Worm (Caenorhabditis elegans) whole organism, midembryonic: ENCODE results near the gene VZK822L.2.

Experiments
- T22C8.4 ChIP-seq: fragments of 200-800 bp; sonication (Bioruptor generic); IDR thresholded peaks from 2 replicates; pipeline ENCODE4 v1.3.6; 2022; ENCODE audit warnings: missing genetic modification characterization, missing compliant biosample characterization
- cog-1 ChIP-seq: sonication (generic microtip); optimal IDR thresholded peaks from 2 replicates; lab custom pipeline; 2016; ENCODE audit warnings: missing genetic modification characterization, missing compliant biosample characterization
- flt-1 ChIP-seq: fragments of 200-800 bp; sonication (Bioruptor generic); IDR thresholded peaks from 2 replicates; pipeline ENCODE4 v1.3.6; 2022; ENCODE audit warnings: missing genetic modification characterization, missing compliant biosample characterization
- klf-2 ChIP-seq: fragments of 200-800 bp; sonication (Bioruptor generic); conservative IDR thresholded peaks from 2 replicates; pipeline ENCODE4 v1.3.6; 2022; ENCODE audit warnings: missing genetic modification reagents, missing genetic modification characterization, missing compliant biosample characterization
- med-1 ChIP-seq: sonication (generic microtip); optimal IDR thresholded peaks from 2 replicates; lab custom pipeline; 2017; ENCODE audit warnings: missing genetic modification characterization, mild to moderate bottlenecking, missing compliant biosample characterization, antibody characterized with exemption, missing genetic modification reagents; ENCODE audit not compliant: insufficient read depth
- ref-1 ChIP-seq: fragments of 200-800 bp; sonication (Bioruptor generic); conservative IDR thresholded peaks from 2 replicates; pipeline ENCODE4 v1.3.6; 2022; ENCODE audit warnings: missing genetic modification reagents, missing genetic modification characterization, missing compliant biosample characterization
- tab-1 ChIP-seq: fragments of 200-800 bp; sonication (Bioruptor generic); IDR thresholded peaks from 2 replicates; pipeline ENCODE4 v1.3.6; 2022; ENCODE audit warnings: missing genetic modification characterization, missing compliant biosample characterization
- ztf-23 ChIP-seq: fragments of 200-800 bp; sonication (Bioruptor generic); IDR thresholded peaks from 2 replicates; pipeline ENCODE4 v1.3.6; 2022; ENCODE audit warnings: missing genetic modification reagents, missing genetic modification characterization, missing compliant biosample characterization
- ztf-29 ChIP-seq: fragments of 200-800 bp; sonication (Bioruptor generic); IDR thresholded peaks from 2 replicates; pipeline ENCODE4 v1.3.6; 2022; ENCODE audit warnings: missing genetic modification reagents, missing genetic modification characterization, missing compliant biosample characterization

VZK822L.2 gene

ce11 chrIV:11922011-11922410 lies 10.2 kb downstream of the VZK822L.2 start, which contains the start of gene ZK822.1:
Gene ZK822.1 (minus strand): TSS chrIV:11922131.
- TF ChIP-seq flt-1 (GFP tag; lab: Robert Waterston, UW) (no peak), cog-1 (no peak), med-1 (GFP tag; lab: Kevin White, UChicago) (no peak), klf-2 (GFP tag; lab: Robert Waterston, UW) (no peak), ztf-23 (no peak), ref-1 (no peak), ztf-29 (GFP tag; lab: Robert Waterston, UW) (no peak)

DNA sequence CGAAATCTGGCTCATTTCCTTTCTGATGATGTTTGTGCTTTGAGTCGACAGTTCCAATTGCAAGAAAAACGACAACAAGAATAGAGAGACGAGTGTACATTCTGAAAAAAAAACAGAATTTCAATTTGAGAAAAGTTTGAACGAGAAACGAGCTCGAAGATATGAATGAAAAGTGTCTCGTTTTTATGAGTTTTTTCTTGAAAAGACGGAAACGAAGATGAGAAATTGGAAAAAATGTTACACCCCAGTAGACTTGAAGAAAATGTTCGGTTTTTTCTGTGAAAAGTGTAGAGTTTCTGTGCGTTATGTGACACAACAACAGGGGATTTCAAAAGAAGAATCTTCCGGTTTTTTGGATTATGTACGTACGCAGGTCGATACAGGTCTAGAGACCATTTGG lies 11.3 kb downstream of the VZK822L.2 start, which contains the start of gene srlf-31:
srlf-31 (minus strand) TSS at position 101 of the 400 bp plus-strand sequence.
- TF ChIP-seq ztf-23 (no peak), tab-1 (GFP tag; lab: Robert Waterston, UW) (no peak), ref-1 (no peak), med-1 (GFP tag; lab: Kevin White, UChicago) (no peak), cog-1 (no peak), T22C8.4 (GFP tag; lab: Robert Waterston, UW) (no peak), klf-2 (GFP tag; lab: Robert Waterston, UW) (no peak), ztf-29 (GFP tag; lab: Robert Waterston, UW) (no peak), flt-1 (GFP tag; lab: Robert Waterston, UW) (no peak)

DNA sequence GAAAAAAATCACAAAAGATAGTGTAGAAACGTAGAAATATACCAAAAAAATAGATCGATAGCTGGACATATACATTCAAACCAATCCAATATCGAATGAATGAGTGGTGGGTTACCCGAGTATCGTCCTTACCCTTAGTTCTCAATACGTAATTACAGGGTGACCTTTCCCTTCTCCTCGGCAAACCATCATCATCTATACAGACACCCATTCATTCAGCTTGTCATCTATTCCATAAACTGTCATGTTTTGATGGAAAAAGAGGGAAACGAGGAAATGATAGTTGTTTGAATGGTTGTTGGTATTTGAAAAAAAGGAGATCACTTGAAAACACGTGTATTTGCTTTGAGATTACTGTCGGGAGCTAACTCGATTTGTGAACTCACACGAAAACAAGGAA lies 12.3 kb downstream of the VZK822L.2 start:
- TF ChIP-seq ref-1 (no peak), tab-1 (GFP tag; lab: Robert Waterston, UW) (no peak), ztf-23 (no peak)

DNA sequence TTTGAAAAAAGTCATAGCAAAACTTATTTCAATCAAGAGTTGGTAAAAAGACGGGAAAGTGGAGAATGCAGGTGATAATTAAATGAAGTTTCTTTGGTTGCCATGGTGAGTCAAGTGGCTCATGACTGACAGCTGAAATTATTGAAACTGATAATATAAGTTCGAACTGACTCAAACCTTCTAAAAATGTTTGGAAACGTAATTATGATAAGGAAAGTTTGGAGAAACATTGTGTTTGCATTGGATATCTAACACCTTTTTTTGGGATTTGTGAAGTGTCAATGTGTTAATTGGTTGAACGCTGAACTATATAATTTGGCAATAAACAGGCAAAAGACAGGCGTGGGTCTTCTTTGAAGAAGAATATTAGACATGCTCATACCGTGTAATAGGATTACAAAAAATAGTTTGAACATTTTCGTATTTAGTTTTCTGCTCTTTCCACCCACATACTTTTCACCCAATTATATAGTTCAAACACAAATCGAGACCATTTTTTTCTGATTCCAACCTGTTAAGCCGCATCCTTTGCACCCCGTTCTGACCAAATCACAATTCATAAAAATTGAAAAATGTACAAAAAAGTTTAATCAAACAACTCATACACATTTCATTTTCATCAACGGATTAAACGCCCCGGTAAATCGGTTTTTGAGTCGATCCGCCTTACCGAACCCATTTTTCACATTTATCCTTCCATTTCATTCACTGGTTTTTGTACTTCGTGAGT lies 13.7 kb downstream of the VZK822L.2 start, which contains the start of the genes srlf-33 and srlf-32:
srlf-33 (minus strand) TSS at position 101 of the 730 bp plus-strand sequence.
srlf-32 (plus strand) TSS at position 680 of the 730 bp plus-strand sequence.
- TF ChIP-seq med-1 (GFP tag; lab: Kevin White, UChicago) (no peak), tab-1 (GFP tag; lab: Robert Waterston, UW) (no peak), ztf-29 (GFP tag; lab: Robert Waterston, UW) (no peak), ztf-23 (no peak), ref-1 (no peak), flt-1 (GFP tag; lab: Robert Waterston, UW) (no peak), cog-1 (no peak), T22C8.4 (GFP tag; lab: Robert Waterston, UW) (no peak), klf-2 (GFP tag; lab: Robert Waterston, UW) (no peak)

DNA sequence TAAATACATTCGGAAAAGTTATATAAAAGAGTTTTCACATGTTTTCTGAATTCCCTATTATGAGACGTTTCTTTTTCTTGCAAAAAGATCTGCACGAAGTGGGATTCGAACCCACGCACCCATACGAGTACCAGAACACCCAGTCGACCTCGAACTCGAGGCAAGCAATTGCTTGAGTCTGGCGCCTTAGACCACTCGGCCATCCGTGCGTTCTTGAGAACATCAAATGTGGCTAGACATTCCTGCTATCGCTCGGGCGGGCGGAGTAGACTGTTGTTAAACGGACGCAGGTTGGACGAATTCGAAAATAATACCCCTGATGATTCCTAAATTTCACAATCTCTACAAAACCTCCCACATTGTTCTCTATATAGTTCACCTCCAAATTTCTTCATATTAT lies 16.6 kb downstream of the VZK822L.2 start:
- TF ChIP-seq cog-1 (no peak), ztf-23 (peak; percentile 63; the same call in 1 of the 2 replicates), tab-1 (GFP tag; lab: Robert Waterston, UW) (peak; percentile 77; the same call in 1 of the 2 replicates), ref-1 (peak; percentile 46; the same call in 1 of the 2 replicates), ztf-29 (GFP tag; lab: Robert Waterston, UW) (peak; percentile 46; the same call in 1 of the 2 replicates)

DNA sequence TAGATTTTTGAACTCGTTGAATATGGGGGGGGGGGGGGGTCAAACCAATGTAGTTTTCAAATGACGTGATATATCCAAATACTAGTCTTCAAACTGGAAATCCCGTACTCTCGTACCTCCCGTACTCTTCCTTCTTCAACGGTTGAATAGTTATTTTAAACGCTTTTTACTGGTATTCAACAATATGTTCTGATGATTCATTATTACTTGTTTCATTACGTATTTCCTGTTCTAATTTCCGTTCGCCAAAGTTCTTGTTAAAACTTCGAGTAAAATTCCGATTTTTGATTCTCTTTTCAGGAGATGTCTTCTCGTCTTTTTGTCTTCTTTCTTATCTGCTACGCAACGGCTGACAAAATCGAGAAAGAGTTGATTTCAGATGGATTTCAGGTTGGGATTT lies 18.7 kb downstream of the VZK822L.2 start, which contains the start of gene nhx-9:
nhx-9 (plus strand) TSS at position 301 of the 400 bp plus-strand sequence.
- no peak for TF ChIP-seq cog-1
- TF ChIP-seq tab-1 (GFP tag; lab: Robert Waterston, UW): no peak
- no peak for TF ChIP-seq med-1 (GFP tag; lab: Kevin White, UChicago)
- no peak for TF ChIP-seq klf-2 (GFP tag; lab: Robert Waterston, UW)
- no peak for TF ChIP-seq ztf-23
- TF ChIP-seq ref-1: no peak
- no peak for TF ChIP-seq flt-1 (GFP tag; lab: Robert Waterston, UW)
- TF ChIP-seq T22C8.4 (GFP tag; lab: Robert Waterston, UW): no peak
- no peak for TF ChIP-seq ztf-29 (GFP tag; lab: Robert Waterston, UW)

- no peak for TF ChIP-seq ztf-29 (GFP tag; lab: Robert Waterston, UW)
- TF ChIP-seq klf-2 (GFP tag; lab: Robert Waterston, UW): no peak
- TF ChIP-seq tab-1 (GFP tag; lab: Robert Waterston, UW): no peak
- TF ChIP-seq flt-1 (GFP tag; lab: Robert Waterston, UW): no peak
- TF ChIP-seq cog-1: no peak
- no peak for TF ChIP-seq T22C8.4 (GFP tag; lab: Robert Waterston, UW)
- no peak for TF ChIP-seq med-1 (GFP tag; lab: Kevin White, UChicago)
- TF ChIP-seq ztf-23: no peak
- no peak for TF ChIP-seq ref-1
Observed at ce11 chrIV:11937087-11937486, 25.3 kb downstream of the VZK822L.2 start, which contains the start of gene slc-5A12. Gene slc-5A12 (plus strand): TSS chrIV:11937419.

DNA sequence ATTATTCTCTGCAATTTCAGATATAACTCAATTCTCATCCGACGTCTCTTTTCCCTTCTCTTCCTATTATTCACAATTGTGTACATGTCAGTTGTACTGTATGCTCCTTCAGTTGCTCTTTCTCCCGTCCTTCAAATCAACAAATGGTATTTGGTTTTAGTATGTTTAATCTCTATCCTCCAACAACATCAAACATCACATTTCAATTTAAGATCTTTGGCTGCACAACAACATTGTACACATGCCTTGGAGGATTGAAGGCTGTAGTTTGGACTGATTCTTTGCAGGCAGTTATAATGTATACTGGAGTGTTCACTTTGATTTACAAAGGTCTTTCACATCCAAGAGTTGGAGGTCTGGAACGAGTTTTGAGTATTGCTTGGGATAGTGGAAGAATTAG lies 26.7 kb downstream of the VZK822L.2 start:
- TF ChIP-seq ref-1 (no peak), tab-1 (GFP tag; lab: Robert Waterston, UW) (no peak), ztf-29 (GFP tag; lab: Robert Waterston, UW) (no peak), T22C8.4 (GFP tag; lab: Robert Waterston, UW) (no peak), klf-2 (GFP tag; lab: Robert Waterston, UW) (no peak), med-1 (GFP tag; lab: Kevin White, UChicago) (no peak), flt-1 (GFP tag; lab: Robert Waterston, UW) (no peak), cog-1 (no peak), ztf-23 (no peak)

- TF ChIP-seq med-1 (GFP tag; lab: Kevin White, UChicago) (no peak), klf-2 (GFP tag; lab: Robert Waterston, UW) (no peak), ref-1 (no peak), cog-1 (no peak), flt-1 (GFP tag; lab: Robert Waterston, UW) (no peak)
Observed at ce11 chrIV:11942313-11942712, 30.5 kb downstream of the VZK822L.2 start, which contains the start of gene ZK829.1. Gene ZK829.1 (minus strand): TSS chrIV:11942413.

DNA sequence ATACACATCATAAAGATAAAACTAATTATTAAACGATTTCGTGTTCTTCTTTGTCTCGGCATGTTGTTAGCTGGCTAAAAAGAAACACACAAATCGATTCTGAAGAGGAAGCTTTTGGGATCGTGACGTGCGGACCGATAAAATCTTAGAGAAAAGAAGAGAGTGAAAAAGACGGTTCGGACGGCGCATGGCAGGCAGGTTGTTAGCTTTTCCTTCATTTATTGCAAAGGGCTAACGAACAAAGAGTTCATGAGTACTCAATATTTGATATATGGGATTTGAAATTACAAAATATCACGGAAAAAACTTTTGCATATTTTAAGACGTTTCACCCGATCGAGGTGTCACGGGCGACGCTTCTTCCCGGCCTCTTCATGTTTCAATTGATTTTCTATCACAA lies 33.8 kb downstream of the VZK822L.2 start, which contains the start of gene ZK829.3:
ZK829.3 (minus strand) TSS at position 101 of the 400 bp plus-strand sequence.
- TF ChIP-seq klf-2 (GFP tag; lab: Robert Waterston, UW) (no peak), ref-1 (no peak)
